Fruit fly (Drosophila melanogaster): ENCODE measurements around the gene for.

Gene for

DNA sequence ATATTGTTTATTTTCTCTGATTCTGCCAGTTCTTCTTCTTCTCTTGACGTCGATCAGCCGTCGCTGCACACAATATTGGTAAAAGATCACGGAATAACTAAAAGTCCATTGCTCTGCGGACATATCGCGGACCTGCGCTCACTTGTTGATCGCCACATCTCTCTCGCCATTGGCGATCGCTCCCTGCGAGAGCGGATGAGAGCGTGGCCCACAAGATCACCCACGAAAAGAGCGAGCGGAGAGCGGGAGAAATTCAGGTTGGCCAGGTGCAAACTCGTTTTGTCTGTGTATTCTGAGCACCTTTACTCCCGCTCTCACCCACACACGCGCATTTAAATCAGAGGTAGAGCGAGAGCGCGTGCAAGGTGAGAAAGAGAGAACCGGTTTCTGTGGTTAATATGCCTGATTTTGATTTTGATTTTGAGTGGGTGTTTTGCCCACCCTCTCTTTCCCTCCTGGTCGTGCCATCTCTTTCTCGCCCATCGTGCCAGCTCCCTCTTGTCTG, 76.0 kb downstream of the for start, which contains the start of gene sob (continued):
- TF ChIP-seq knrl (GFP tag; IDR thresholded peaks at IDR 0.05; ENCODE audit: partially characterized antibody) (no peak), CG7987 (GFP tag; optimal IDR thresholded peaks at IDR 0.05) (peak; percentile 7), CG31365 (tag; optimal IDR thresholded peaks at IDR 0.05) (no peak), Camta (GFP tag; optimal IDR thresholded peaks at IDR 0.05) (no peak), CG14860 (GFP tag; IDR thresholded peaks at IDR 0.05; ENCODE audit: partially characterized antibody) (no peak), CG4854 (GFP tag; optimal IDR thresholded peaks at IDR 0.05) (no peak), CG7839 (tag; optimal IDR thresholded peaks at IDR 0.05) (no peak), oc (tag; optimal IDR thresholded peaks at IDR 0.05) (no peak), CG8089 (GFP tag; optimal IDR thresholded peaks at IDR 0.05) (no peak), Kr (GFP tag; optimal IDR thresholded peaks at IDR 0.05) (no peak), CG2889 (GFP tag; IDR thresholded peaks at IDR 0.05) (no peak), CG2199 (GFP tag; IDR thresholded peaks at IDR 0.05) (no peak), Dip2 (GFP tag; IDR thresholded peaks at IDR 0.05) (no peak), bab2 (GFP tag; optimal IDR thresholded peaks at IDR 0.05) (no peak), CG10274 (GFP tag; optimal IDR thresholded peaks at IDR 0.05) (no peak), scrt (GFP tag; optimal IDR thresholded peaks at IDR 0.05) (no peak), z (GFP tag; IDR thresholded peaks at IDR 0.05) (peak; percentile 95), fru (optimal IDR thresholded peaks at IDR 0.05) (no peak), chif (GFP tag; optimal IDR thresholded peaks at IDR 0.05) (no peak), slp2 (GFP tag; optimal IDR thresholded peaks at IDR 0.05) (no peak), D19A (tag; optimal IDR thresholded peaks at IDR 0.05) (no peak), Abd-B (GFP tag; optimal IDR thresholded peaks at IDR 0.05) (no peak), CG2875 (GFP tag; optimal IDR thresholded peaks at IDR 0.05) (no peak), zen (tag; optimal IDR thresholded peaks at IDR 0.05) (peak; percentile 12), Sin3A (optimal IDR thresholded peaks at IDR 0.05) (no peak), CG17568 (GFP tag; optimal IDR thresholded peaks at IDR 0.05) (no peak), Pdp1 (GFP tag; optimal IDR thresholded peaks at IDR 0.05) (peak in 1 of 2 experiments; percentile 50), mld (GFP tag; IDR thresholded peaks at IDR 0.05; ENCODE audit: partially characterized antibody) (no peak), CG17361 (GFP tag; IDR thresholded peaks at IDR 0.05) (no peak), nerfin-2 (GFP tag; IDR thresholded peaks at IDR 0.05; ENCODE audit: partially characterized antibody) (no peak), CG13123 (GFP tag; optimal IDR thresholded peaks at IDR 0.05) (no peak), E2f2 (GFP tag; IDR thresholded peaks at IDR 0.05) (peak; percentile 21; the same call in 1 of the 2 replicates), hbn (GFP tag; IDR thresholded peaks at IDR 0.05; ENCODE audit: partially characterized antibody) (peak; percentile 79), tup (GFP tag; optimal IDR thresholded peaks at IDR 0.05) (no peak), CG14014 (GFP tag; IDR thresholded peaks at IDR 0.05) (no peak), fd3F (GFP tag; optimal IDR thresholded peaks at IDR 0.05) (no peak), CG3065 (GFP tag; optimal IDR thresholded peaks at IDR 0.05) (no peak), C15 (GFP tag; IDR thresholded peaks at IDR 0.05) (no peak), HLH3B (GFP tag; IDR thresholded peaks at IDR 0.05) (peak; percentile 37; the same call in 1 of the 2 replicates), CG12391 (tag; optimal IDR thresholded peaks at IDR 0.05) (no peak), CG1792 (GFP tag; optimal IDR thresholded peaks at IDR 0.05) (no peak), dati (GFP tag; IDR thresholded peaks at IDR 0.05) (no peak), CG8944 (GFP tag; optimal IDR thresholded peaks at IDR 0.05) (no peak), sens-2 (GFP tag; IDR thresholded peaks at IDR 0.05) (peak; percentile 69), kni (GFP tag; optimal IDR thresholded peaks at IDR 0.05) (peak; percentile 69), corto (GFP tag; optimal IDR thresholded peaks at IDR 0.05) (no peak), CG12155 (GFP tag; optimal IDR thresholded peaks at IDR 0.05) (no peak), Hand (GFP tag; optimal IDR thresholded peaks at IDR 0.05) (no peak), ara (GFP tag; IDR thresholded peaks at IDR 0.05) (peak; percentile 54), CG9797 (GFP tag; optimal IDR thresholded peaks at IDR 0.05) (no peak), E2f1 (GFP tag; IDR thresholded peaks at IDR 0.05) (no peak)
